Worm (Caenorhabditis elegans) whole organism, L2 larva: Measurements from ENCODE around the gene ttr-39.
A peak's percentile ranks its signal among the peaks of the same experiment; 100 is the strongest.

ENCODE experiments used
- C34F6.9 ChIP-seq: fragments of 150-350 bp; optimal IDR thresholded peaks from 2 replicates; lab custom pipeline; 2014; ENCODE audit warnings: missing biosample characterization, missing genetic modification characterization
- alr-1 ChIP-seq: fragments of 150-350 bp; optimal IDR thresholded peaks from 2 replicates; lab custom pipeline; 2014; ENCODE audit warnings: missing biosample characterization, missing genetic modification characterization
- aly-2 ChIP-seq: fragments of 150-350 bp; optimal IDR thresholded peaks from 2 replicates; lab custom pipeline; 2014; ENCODE audit warnings: missing biosample characterization, missing genetic modification characterization
- blmp-1 ChIP-seq: sonication (generic microtip); optimal IDR thresholded peaks from 2 replicates; lab custom pipeline; 2017; ENCODE audit warnings: missing genetic modification characterization, mild to moderate bottlenecking, missing compliant biosample characterization, antibody characterized with exemption, moderate library complexity; ENCODE audit not compliant: insufficient read depth
- ceh-82 ChIP-seq: fragments of 150-350 bp; optimal IDR thresholded peaks from 2 replicates; lab custom pipeline; 2014; ENCODE audit warnings: missing biosample characterization, missing genetic modification characterization
- dmd-4 ChIP-seq: sonication (generic microtip); optimal IDR thresholded peaks from 2 replicates; lab custom pipeline; 2017; ENCODE audit warnings: missing biosample characterization, missing genetic modification characterization
- fos-1 ChIP-seq: fragments of 150-350 bp; optimal IDR thresholded peaks from 2 replicates; lab custom pipeline; 2014; ENCODE audit warnings: missing biosample characterization, missing genetic modification characterization
- gmeb-1 ChIP-seq: fragments of 150-350 bp; optimal IDR thresholded peaks from 2 replicates; lab custom pipeline; 2014; ENCODE audit warnings: missing biosample characterization, missing genetic modification characterization
- lin-11 ChIP-seq: fragments of 150-350 bp; sonication (generic microtip); optimal IDR thresholded peaks from 2 replicates; lab custom pipeline; 2014; ENCODE audit warnings: missing biosample characterization, missing genetic modification characterization, inconsistent platforms, mixed read lengths
- mab-5 ChIP-seq: fragments of 150-350 bp; optimal IDR thresholded peaks from 2 replicates; lab custom pipeline; 2014; ENCODE audit warnings: missing biosample characterization, missing genetic modification characterization
- mdl-1 ChIP-seq, 2 experiments: fragments of 150-350 bp in 1 of 2; sonication (generic microtip) in 1 of 2; optimal IDR thresholded peaks; 2 replicates each; lab custom pipeline; 2017; ENCODE audit warnings: missing biosample characterization in 2 of 2, missing genetic modification characterization in 2 of 2
- nhr-10 ChIP-seq: sonication (generic microtip); optimal IDR thresholded peaks from 2 replicates; lab custom pipeline; 2017; ENCODE audit warnings: missing biosample characterization, missing genetic modification characterization
- nhr-11 ChIP-seq: fragments of 150-350 bp; optimal IDR thresholded peaks from 2 replicates; lab custom pipeline; 2014; ENCODE audit warnings: missing biosample characterization, missing genetic modification characterization
- nhr-12 ChIP-seq: fragments of 150-350 bp; optimal IDR thresholded peaks from 2 replicates; lab custom pipeline; 2014; ENCODE audit warnings: missing biosample characterization, missing genetic modification characterization
- nhr-129 ChIP-seq: fragments of 150-350 bp; optimal IDR thresholded peaks from 2 replicates; lab custom pipeline; 2014; ENCODE audit warnings: missing biosample characterization, missing genetic modification characterization
- nhr-21 ChIP-seq: fragments of 150-350 bp; optimal IDR thresholded peaks from 2 replicates; lab custom pipeline; 2014; ENCODE audit warnings: missing biosample characterization, missing genetic modification characterization
- nhr-237 ChIP-seq: fragments of 150-350 bp; optimal IDR thresholded peaks from 2 replicates; lab custom pipeline; 2014; ENCODE audit warnings: missing biosample characterization, missing genetic modification characterization
- peb-1 ChIP-seq: fragments of 150-350 bp; optimal IDR thresholded peaks from 2 replicates; lab custom pipeline; 2014; ENCODE audit warnings: missing biosample characterization, missing genetic modification characterization
- sem-4 ChIP-seq: fragments of 150-350 bp; optimal IDR thresholded peaks from 2 replicates; lab custom pipeline; 2014; ENCODE audit warnings: missing biosample characterization, missing genetic modification reagents, missing genetic modification characterization
- skn-1 ChIP-seq: sonication (generic microtip); optimal IDR thresholded peaks from 2 replicates; lab custom pipeline; 2017; ENCODE audit warnings: missing biosample characterization, missing genetic modification characterization
- unc-55 ChIP-seq: fragments of 150-350 bp; sonication (generic microtip); optimal IDR thresholded peaks from 3 replicates; lab custom pipeline; 2014; ENCODE audit warnings: missing biosample characterization, missing genetic modification reagents, missing genetic modification characterization
- zag-1 ChIP-seq: fragments of 150-350 bp; optimal IDR thresholded peaks from 2 replicates; lab custom pipeline; 2014; ENCODE audit warnings: missing biosample characterization, missing genetic modification characterization
- ztf-11 ChIP-seq: sonication (generic microtip); optimal IDR thresholded peaks from 2 replicates; lab custom pipeline; 2017; ENCODE audit warnings: missing biosample characterization, missing genetic modification characterization
- ztf-4 ChIP-seq: fragments of 150-350 bp; optimal IDR thresholded peaks from 2 replicates; lab custom pipeline; 2014; ENCODE audit warnings: missing biosample characterization, missing genetic modification characterization

ttr-39 gene

DNA sequence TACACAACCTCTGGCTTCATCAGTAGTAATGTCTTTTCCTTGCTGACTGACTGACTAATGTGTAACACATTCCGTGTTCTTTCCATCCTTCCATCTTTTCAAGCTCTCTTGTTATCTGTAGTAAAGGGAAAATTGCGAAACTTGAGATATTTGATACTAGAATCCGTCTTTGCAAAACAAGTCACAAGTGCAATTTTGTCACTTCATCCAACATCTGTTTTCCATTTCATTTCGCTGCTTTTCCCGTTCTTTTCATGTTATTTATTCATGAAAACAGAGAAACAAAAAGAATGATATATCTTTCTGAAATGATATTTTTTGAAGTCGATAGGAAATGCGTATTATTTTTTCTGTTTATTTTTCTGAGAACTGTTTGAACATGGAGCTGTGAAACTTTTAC, 43.7 kb downstream of the ttr-39 start:
- TF ChIP-seq nhr-129 (peak; percentile 10), peb-1 (tag; lab: Kevin White, UChicago) (no peak), C34F6.9 (tag; lab: Kevin White, UChicago) (no peak), unc-55 (GFP tag; lab: Kevin White, UChicago) (peak; percentile 54)

DNA sequence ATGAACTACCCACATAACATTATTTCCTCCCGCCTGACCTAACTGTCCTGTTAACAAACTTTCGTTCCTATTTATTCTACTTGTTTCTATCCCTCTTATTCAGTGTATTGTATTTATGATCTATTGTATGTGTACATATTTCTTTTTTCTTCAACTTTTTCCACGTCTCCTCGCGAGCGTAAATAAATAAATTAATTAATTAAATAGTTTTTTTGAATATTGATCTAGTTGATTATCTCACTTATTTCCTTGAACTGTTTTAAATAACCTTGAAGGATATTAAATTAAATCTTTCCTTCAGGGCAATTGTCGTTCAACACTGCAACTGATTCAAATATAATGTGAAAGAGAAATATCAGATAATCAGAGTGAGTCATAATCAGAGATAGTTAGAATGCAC, 46.8 kb downstream of the ttr-39 start, which contains the start of gene frk-1:
Gene frk-1, plus strand, starts transcription at position 301 of the 400 bp plus-strand sequence.
- TF ChIP-seq nhr-21 (tag; lab: Kevin White, UChicago), result no peak
- no peak for TF ChIP-seq nhr-12
- no peak for TF ChIP-seq alr-1 (tag; lab: Kevin White, UChicago)
- TF ChIP-seq nhr-11, result no peak
- no peak for TF ChIP-seq nhr-129
- TF ChIP-seq blmp-1 (tag; lab: Kevin White, UChicago), result no peak
- TF ChIP-seq dmd-4, result no peak
- no peak for TF ChIP-seq aly-2 (tag; lab: Kevin White, UChicago)
- no peak for TF ChIP-seq sem-4 (tag; lab: Kevin White, UChicago)
- TF ChIP-seq peb-1 (tag; lab: Kevin White, UChicago), result no peak
- no peak for TF ChIP-seq zag-1 (tag; lab: Kevin White, UChicago)
- no peak for TF ChIP-seq fos-1 (tag; lab: Kevin White, UChicago)
- no peak for TF ChIP-seq C34F6.9 (tag; lab: Kevin White, UChicago)
- no peak for TF ChIP-seq ztf-4 (tag; lab: Kevin White, UChicago)
- TF ChIP-seq gmeb-1 (tag; lab: Kevin White, UChicago), result no peak
- no peak for TF ChIP-seq nhr-237 (tag; lab: Kevin White, UChicago)
- no peak for TF ChIP-seq skn-1 (tag; lab: Kevin White, UChicago)
- TF ChIP-seq ztf-11, result no peak

DNA sequence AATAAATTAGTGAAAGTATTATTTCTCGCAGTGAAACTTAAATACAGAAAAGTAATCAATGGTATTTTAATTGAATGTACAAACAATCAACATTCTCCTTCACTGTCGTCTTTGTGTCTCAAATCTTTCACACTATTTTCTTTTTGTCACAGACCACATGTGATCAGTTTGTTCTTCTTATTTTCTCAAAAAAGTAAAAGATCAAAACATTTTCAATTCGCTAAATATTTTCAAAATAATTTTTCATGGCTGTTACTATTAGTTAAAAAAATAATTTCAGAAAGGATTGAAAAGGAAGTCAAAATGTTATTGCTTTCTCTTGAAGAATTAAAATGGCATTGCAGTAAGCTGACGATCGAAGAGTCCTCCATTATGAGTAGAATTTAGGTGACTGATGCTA, 48.9 kb downstream of the ttr-39 start, which contains the start of gene dhs-31:
Gene dhs-31, minus strand, starts transcription at position 101 of the 400 bp plus-strand sequence.
- TF ChIP-seq mab-5 (tag; lab: Kevin White, UChicago) (no peak), peb-1 (tag; lab: Kevin White, UChicago) (no peak), mdl-1 (tag; optimal IDR thresholded peaks at IDR 0.05; lab: Kevin White, UChicago) (no peak), nhr-10 (tag; lab: Kevin White, UChicago) (no peak), lin-11 (tag; lab: Kevin White, UChicago) (no peak), ceh-82 (tag; lab: Kevin White, UChicago) (no peak)
